Worm (Caenorhabditis elegans): ENCODE data around the gene ogdh-1.

ce11 chrIV:4712376-4712775 lies 8.6 kb upstream of the ogdh-1 start, which contains the start of gene yars-2:
- TF ChIP-seq nhr-28 (tag; optimal IDR thresholded peaks at IDR 0.05) = no peak
- no peak for TF ChIP-seq ceh-44 (GFP tag; IDR thresholded peaks at IDR 0.05)
- TF ChIP-seq gei-8 (GFP tag; optimal IDR thresholded peaks at IDR 0.05) = no peak
- no peak for TF ChIP-seq snpc-4 (tag; optimal IDR thresholded peaks at IDR 0.05)

Data from whole organism, L4 larva.